Worm (Caenorhabditis elegans): ENCODE measurements around the gene iglr-2.

iglr-2 gene

ce11 chrIII:8356407-8356881 lies 25.3 kb upstream of the iglr-2 start (continued):
- TF ChIP-seq sdz-38 (tag; optimal IDR thresholded peaks at IDR 0.05): no peak
- no peak for TF ChIP-seq B0261.1 (tag; optimal IDR thresholded peaks at IDR 0.05)
- no peak for TF ChIP-seq him-1 (tag; optimal IDR thresholded peaks at IDR 0.05)
- TF ChIP-seq pbrm-1 (GFP tag; IDR thresholded peaks at IDR 0.05): no peak
- no peak for TF ChIP-seq D2030.7 (GFP tag; IDR thresholded peaks at IDR 0.05)
- peak; percentile 2 for TF ChIP-seq tlf-1 (GFP tag; optimal IDR thresholded peaks at IDR 0.05)
- peak; percentile 39 for TF ChIP-seq somi-1 (GFP tag; optimal IDR thresholded peaks at IDR 0.05)
- no peak for TF ChIP-seq F23B12.7 (tag; optimal IDR thresholded peaks at IDR 0.05; ENCODE audit: insufficient read depth)
- no peak for TF ChIP-seq Y67H2A.10 (GFP tag; conservative IDR thresholded peaks at IDR 0.05)
- TF ChIP-seq ceh-79 (tag; optimal IDR thresholded peaks at IDR 0.05): no peak
- peak; percentile 62; the same call in 1 of the 2 replicates for TF ChIP-seq B0336.3 (GFP tag; IDR thresholded peaks at IDR 0.05)
- no peak for TF ChIP-seq ceh-58 (GFP tag; IDR thresholded peaks at IDR 0.05)
- no peak for TF ChIP-seq tbp1 (GFP tag; optimal IDR thresholded peaks at IDR 0.05)
- TF ChIP-seq nfya-1 (tag; optimal IDR thresholded peaks at IDR 0.05; ENCODE audit: borderline replicate concordance, insufficient read depth): no peak
- TF ChIP-seq F33H1.4 (GFP tag; IDR thresholded peaks at IDR 0.05): peak; percentile 22; the same call in 1 of the 2 replicates
- no peak for TF ChIP-seq B0035.1 (tag; optimal IDR thresholded peaks at IDR 0.05)
- TF ChIP-seq egrh-3 (GFP tag; IDR thresholded peaks at IDR 0.05): 0 out of 2 replicates have a peak, but pooled peaks have one; percentile 16
- no peak for TF ChIP-seq lir-1 (GFP tag; conservative IDR thresholded peaks at IDR 0.05)
- TF ChIP-seq let-526 (GFP tag; IDR thresholded peaks at IDR 0.05): no peak
- TF ChIP-seq unc-130 (GFP tag; optimal IDR thresholded peaks at IDR 0.05): no peak
- no peak for TF ChIP-seq unc-62 (GFP tag; optimal IDR thresholded peaks at IDR 0.05)
- TF ChIP-seq ztf-22 (GFP tag; optimal IDR thresholded peaks at IDR 0.05): no peak
- no peak for TF ChIP-seq lin-26 (GFP tag; IDR thresholded peaks at IDR 0.05)
- TF ChIP-seq lin-35 (GFP tag; optimal IDR thresholded peaks at IDR 0.05): peak in 1 of 3 experiments; percentile 50
- TF ChIP-seq ceh-100 (GFP tag; IDR thresholded peaks at IDR 0.05): no peak
- TF ChIP-seq ccch-3 (GFP tag; optimal IDR thresholded peaks at IDR 0.05): no peak
- TF ChIP-seq ceh-27 (GFP tag; optimal IDR thresholded peaks at IDR 0.05): peak; percentile 65
- TF ChIP-seq attf-5 (GFP tag; optimal IDR thresholded peaks at IDR 0.05): peak; percentile 79
- TF ChIP-seq ekl-4 (GFP tag; IDR thresholded peaks at IDR 0.05): peak; percentile 65; the same call in 1 of the 2 replicates
- TF ChIP-seq Y79H2A.3 (GFP tag; conservative IDR thresholded peaks at IDR 0.05): no peak
- TF ChIP-seq snpc-4 (GFP tag; optimal IDR thresholded peaks at IDR 0.05): no peak
- TF ChIP-seq snpc-4 (tag; optimal IDR thresholded peaks at IDR 0.05): peak in 3 of 4 experiments; percentile 5 to 46 (median 39)
- TF ChIP-seq zim-3 (tag; optimal IDR thresholded peaks at IDR 0.05): no peak
- TF ChIP-seq egl-18 (GFP tag; IDR thresholded peaks at IDR 0.05): no peak
- TF ChIP-seq nhr-80 (tag; optimal IDR thresholded peaks at IDR 0.05): peak; percentile 78
- TF ChIP-seq hrde-1 (tag; optimal IDR thresholded peaks at IDR 0.05; ENCODE audit: borderline replicate concordance): no peak
- TF ChIP-seq madf-8 (GFP tag; conservative IDR thresholded peaks at IDR 0.05): no peak
- TF ChIP-seq egl-44 (GFP tag; IDR thresholded peaks at IDR 0.05): 0 out of 2 replicates have a peak, but pooled peaks have one; percentile 25
- no peak for TF ChIP-seq F22D6.2 (tag; optimal IDR thresholded peaks at IDR 0.05)
- 0 out of 2 replicates have a peak, but pooled peaks have one; percentile 40 for TF ChIP-seq Y53G8AR.9 (GFP tag; conservative IDR thresholded peaks at IDR 0.05)
- TF ChIP-seq ztf-18 (tag; optimal IDR thresholded peaks at IDR 0.05): peak; percentile 20
- TF ChIP-seq hmg-20 (GFP tag; IDR thresholded peaks at IDR 0.05): no peak
- TF ChIP-seq B0019.2 (GFP tag; conservative IDR thresholded peaks at IDR 0.05): no peak
- no peak for TF ChIP-seq T26A5.8 (tag; optimal IDR thresholded peaks at IDR 0.05)
- no peak for TF ChIP-seq athp-1 (tag; optimal IDR thresholded peaks at IDR 0.05)
- TF ChIP-seq rpc-1 (optimal IDR thresholded peaks at IDR 0.05): no peak
- no peak for TF ChIP-seq rpc-1 (tag; optimal IDR thresholded peaks at IDR 0.05)
- peak; percentile 34 for TF ChIP-seq repo-1 (tag; optimal IDR thresholded peaks at IDR 0.05)
- TF ChIP-seq let-607 (tag; optimal IDR thresholded peaks at IDR 0.05): peak in 1 of 2 experiments; percentile 44

All from whole organism, young adult.